Worm (Caenorhabditis elegans) whole organism, young adult: ENCODE data around the gene fkh-2.

Experiments used
- D2030.7 ChIP-seq: fragments of 200-800 bp; sonication (Bioruptor generic); IDR thresholded peaks from 2 replicates; pipeline ENCODE4 v1.3.6; 2022; ENCODE audit warnings: missing genetic modification reagents, missing genetic modification characterization, missing compliant biosample characterization
- F57A8.1 ChIP-seq: fragments of 200-800 bp; sonication (Bioruptor generic); optimal IDR thresholded peaks from 2 replicates; lab custom pipeline; 2018; ENCODE audit warnings: mild to moderate bottlenecking, missing genetic modification characterization, moderate library complexity, missing compliant biosample characterization
- ceh-100 ChIP-seq: fragments of 200-800 bp; sonication (Bioruptor generic); IDR thresholded peaks from 2 replicates; pipeline ENCODE4 v1.3.6; 2022; ENCODE audit warnings: missing genetic modification reagents, missing genetic modification characterization, missing compliant biosample characterization
- ceh-58 ChIP-seq: fragments of 200-800 bp; sonication (Bioruptor generic); IDR thresholded peaks from 2 replicates; pipeline ENCODE4 v1.3.6; 2022; ENCODE audit warnings: missing genetic modification characterization, missing compliant biosample characterization
- egrh-3 ChIP-seq: fragments of 200-800 bp; sonication (Bioruptor generic); IDR thresholded peaks from 2 replicates; pipeline ENCODE4 v1.3.6; 2022; ENCODE audit warnings: missing genetic modification reagents, missing genetic modification characterization, missing compliant biosample characterization
- hrde-1 ChIP-seq: sonication (generic microtip); optimal IDR thresholded peaks from 2 replicates; lab custom pipeline; 2016; ENCODE audit warnings: missing genetic modification characterization, mild to moderate bottlenecking, missing compliant biosample characterization, moderate library complexity, missing genotype, missing genetic modification reagents, borderline replicate concordance
- hsf-1 ChIP-seq: fragments of 200-800 bp; sonication (Bioruptor generic); IDR thresholded peaks from 2 replicates; pipeline ENCODE4 v1.3.6; 2022; ENCODE audit warnings: missing genetic modification reagents, missing genetic modification characterization, missing compliant biosample characterization
- let-607 ChIP-seq, 2 experiments: fragments of 200-800 bp in 1 of 2; sonication (Bioruptor generic) in 1 of 2; sonication (generic microtip) in 1 of 2; optimal IDR thresholded peaks; 2 replicates each; lab custom pipeline; 2016 to 2018; ENCODE audit warnings: mild to moderate bottlenecking in 2 of 2, missing compliant biosample characterization in 2 of 2, missing genetic modification characterization in 2 of 2, moderate library complexity in 2 of 2, missing genotype in 1 of 2
- mxl-1 ChIP-seq: sonication (generic microtip); optimal IDR thresholded peaks from 2 replicates; lab custom pipeline; 2016; ENCODE audit warnings: missing genetic modification characterization, missing compliant biosample characterization
- snpc-1.1 ChIP-seq: sonication (generic microtip); optimal IDR thresholded peaks from 2 replicates; lab custom pipeline; 2017; ENCODE audit warnings: missing genetic modification characterization, mild to moderate bottlenecking, missing compliant biosample characterization, antibody characterized with exemption, moderate library complexity, missing genotype, missing genetic modification reagents; ENCODE audit not compliant: insufficient read depth
- ztf-3 ChIP-seq: fragments of 200-800 bp; sonication (Bioruptor generic); optimal IDR thresholded peaks from 2 replicates; lab custom pipeline; 2018; ENCODE audit warnings: mild to moderate bottlenecking, missing genetic modification characterization, missing compliant biosample characterization

The fkh-2 gene

ce11 chrX:3693138-3693537 is 49.0 kb downstream of the fkh-2 start, which contains the start of gene C02F12.8:
TSS of gene C02F12.8 (minus strand) at chrX:3693238.
- TF ChIP-seq hsf-1: no peak
- no peak for TF ChIP-seq mxl-1 (tag; lab: Kevin White, UChicago)
- TF ChIP-seq D2030.7 (GFP tag; lab: Robert Waterston, UW): no peak
- TF ChIP-seq ceh-58 (GFP tag; lab: Robert Waterston, UW): no peak
- no peak for TF ChIP-seq egrh-3 (GFP tag; lab: Robert Waterston, UW)
- TF ChIP-seq ztf-3 (GFP tag; lab: Kevin White, UChicago): no peak
- no peak for TF ChIP-seq ceh-100 (GFP tag; lab: Robert Waterston, UW)
- TF ChIP-seq hrde-1 (tag; lab: Kevin White, UChicago): no peak
- TF ChIP-seq F57A8.1 (GFP tag; lab: Kevin White, UChicago): no peak
- TF ChIP-seq let-607 (tag; optimal IDR thresholded peaks at IDR 0.05; lab: Kevin White, UChicago): no peak
- no peak for TF ChIP-seq snpc-1.1 (tag; lab: Kevin White, UChicago)
- TF ChIP-seq, all 124 proteins: peak for 0
